Worm (Caenorhabditis elegans): ENCODE measurements around the gene oac-55.

The oac-55 gene

DNA sequence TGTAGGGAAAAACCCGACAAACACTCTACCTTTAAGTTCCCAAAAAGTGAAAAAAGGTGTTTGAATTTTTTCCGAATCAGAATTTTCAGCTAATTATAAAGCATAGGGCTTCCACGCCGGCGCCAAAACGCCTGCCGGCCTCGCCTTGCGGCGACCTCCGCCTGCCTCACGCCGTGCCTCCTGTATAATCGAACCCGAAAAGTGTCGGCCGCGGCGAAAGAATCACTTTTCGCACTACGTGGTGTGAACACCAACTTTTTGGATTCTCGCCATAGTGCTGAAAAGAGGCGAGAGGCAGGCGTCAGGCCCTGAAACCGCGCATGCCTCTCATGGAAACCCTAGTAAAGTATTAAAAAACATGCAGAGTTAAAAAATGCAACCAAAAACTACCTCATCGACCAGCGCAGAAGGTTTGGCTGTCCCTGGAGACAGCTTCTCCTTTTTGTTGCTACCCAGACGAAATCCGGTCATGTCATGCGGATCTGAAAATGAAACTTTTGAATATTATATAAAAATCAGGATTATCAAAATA is 45.4 kb upstream of the oac-55 start, which contains the start of gene nrsn-1:
Gene nrsn-1, minus strand, starts transcription at position 482 of the 532 bp plus-strand sequence.
- TF ChIP-seq pqm-1 (tag; optimal IDR thresholded peaks at IDR 0.05) (no peak), ceh-82 (tag; optimal IDR thresholded peaks at IDR 0.05) (no peak), egl-5 (tag; optimal IDR thresholded peaks at IDR 0.05) (no peak), ama-1 (optimal IDR thresholded peaks at IDR 0.05) (no peak), mdl-1 (tag; optimal IDR thresholded peaks at IDR 0.05) (no peak), fos-1 (tag; optimal IDR thresholded peaks at IDR 0.05) (no peak), ZK546.5 (tag; optimal IDR thresholded peaks at IDR 0.05) (no peak), ceh-28 (tag; optimal IDR thresholded peaks at IDR 0.05) (no peak), snpc-4 (tag; optimal IDR thresholded peaks at IDR 0.05) (no peak), nhr-12 (tag; optimal IDR thresholded peaks at IDR 0.05) (no peak), daf-12 (tag; optimal IDR thresholded peaks at IDR 0.05) (no peak), aly-2 (tag; optimal IDR thresholded peaks at IDR 0.05) (no peak), nfya-1 (tag; optimal IDR thresholded peaks at IDR 0.05; ENCODE audit: insufficient read depth) (no peak), nhr-11 (tag; optimal IDR thresholded peaks at IDR 0.05) (no peak), elt-3 (tag; optimal IDR thresholded peaks at IDR 0.05) (no peak), egl-27 (tag; optimal IDR thresholded peaks at IDR 0.05) (no peak), mml-1 (tag; optimal IDR thresholded peaks at IDR 0.05) (no peak), lin-15B (tag; optimal IDR thresholded peaks at IDR 0.05) (no peak), sea-2 (GFP tag; optimal IDR thresholded peaks at IDR 0.05) (no peak), jun-1 (tag; optimal IDR thresholded peaks at IDR 0.05) (no peak)

DNA sequence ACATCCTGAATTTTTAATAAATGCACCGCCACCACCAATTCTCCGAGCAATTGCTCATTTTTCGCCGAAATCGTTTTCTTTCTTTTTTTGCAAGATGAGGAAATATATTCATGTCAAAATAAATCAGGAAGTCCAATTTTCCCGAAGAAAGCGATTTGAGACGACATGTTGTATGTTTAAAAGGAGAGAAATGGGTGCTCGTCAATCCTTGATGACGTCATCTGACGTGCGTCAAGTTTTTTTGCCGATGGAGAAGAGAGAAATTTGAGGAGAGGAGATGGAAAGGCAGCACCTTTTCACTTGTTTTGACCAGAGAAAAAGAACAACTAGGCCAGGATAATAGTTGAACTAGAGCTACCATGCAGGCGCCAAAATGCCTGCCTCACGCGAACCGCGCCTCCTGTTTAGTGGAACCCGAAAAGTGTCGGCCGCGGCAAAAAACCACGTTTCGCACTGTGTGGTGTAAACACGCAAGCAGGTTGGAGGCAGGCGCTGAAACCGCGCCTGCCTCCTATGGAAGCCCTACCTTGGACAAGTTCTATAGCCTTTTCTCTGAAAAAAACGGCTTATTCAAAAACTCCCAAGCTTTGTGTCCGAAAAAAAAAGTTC is 44.6 kb upstream of the oac-55 start:
- TF ChIP-seq ama-1 (optimal IDR thresholded peaks at IDR 0.05): peak; percentile 25
- no peak for TF ChIP-seq ceh-9 (tag; optimal IDR thresholded peaks at IDR 0.05)
- peak; percentile 88 for TF ChIP-seq fkh-10 (GFP tag; optimal IDR thresholded peaks at IDR 0.05)
- TF ChIP-seq lin-15B (tag; optimal IDR thresholded peaks at IDR 0.05): no peak
- no peak for TF ChIP-seq nhr-76 (tag; optimal IDR thresholded peaks at IDR 0.05)
- TF ChIP-seq ceh-28 (tag; optimal IDR thresholded peaks at IDR 0.05): no peak
- no peak for TF ChIP-seq hmg-11 (tag; optimal IDR thresholded peaks at IDR 0.05)
- TF ChIP-seq lin-39 (tag; optimal IDR thresholded peaks at IDR 0.05): peak; percentile 59
- TF ChIP-seq fos-1 (tag; optimal IDR thresholded peaks at IDR 0.05): no peak
- no peak for TF ChIP-seq sea-2 (GFP tag; optimal IDR thresholded peaks at IDR 0.05)
- peak; percentile 72 for TF ChIP-seq nfya-1 (tag; optimal IDR thresholded peaks at IDR 0.05; ENCODE audit: insufficient read depth)
- TF ChIP-seq mml-1 (tag; optimal IDR thresholded peaks at IDR 0.05): no peak
- TF ChIP-seq nhr-67 (tag; optimal IDR thresholded peaks at IDR 0.05): no peak
- no peak for TF ChIP-seq nhr-43 (tag; optimal IDR thresholded peaks at IDR 0.05; ENCODE audit: poor library complexity, severe bottlenecking)
- TF ChIP-seq egl-5 (tag; optimal IDR thresholded peaks at IDR 0.05): no peak
- TF ChIP-seq aly-2 (tag; optimal IDR thresholded peaks at IDR 0.05): no peak
- TF ChIP-seq eor-1 (tag; optimal IDR thresholded peaks at IDR 0.05): no peak
- no peak for TF ChIP-seq ztf-4 (tag; optimal IDR thresholded peaks at IDR 0.05)
- TF ChIP-seq unc-62 (GFP tag; optimal IDR thresholded peaks at IDR 0.05): peak; percentile 91
- no peak for TF ChIP-seq elt-2 (tag; optimal IDR thresholded peaks at IDR 0.05)

DNA sequence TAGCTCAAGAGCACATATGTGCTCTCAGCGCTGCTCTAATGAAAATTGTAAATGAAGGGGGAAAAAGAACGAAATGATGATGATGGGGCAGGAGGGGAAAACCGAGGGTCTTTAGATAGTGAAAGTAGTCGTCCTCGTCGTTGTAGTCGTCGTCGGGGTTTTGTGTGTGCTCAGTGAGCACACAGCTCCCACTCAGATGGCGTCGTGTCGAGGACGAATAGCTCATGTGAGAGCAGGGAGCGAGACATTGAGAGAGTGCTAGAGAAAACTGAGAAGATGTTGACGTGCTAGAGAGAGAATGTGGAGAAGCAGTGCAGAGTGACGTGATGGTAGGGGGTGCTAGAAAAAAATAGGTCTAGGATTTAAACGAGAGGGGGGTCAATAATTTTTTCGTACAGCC is 43.2 kb upstream of the oac-55 start:
- no peak for TF ChIP-seq nhr-67 (tag; optimal IDR thresholded peaks at IDR 0.05)
- TF ChIP-seq lin-15B (tag; optimal IDR thresholded peaks at IDR 0.05): peak; percentile 16
- peak; percentile 29 for TF ChIP-seq ama-1 (optimal IDR thresholded peaks at IDR 0.05)
- TF ChIP-seq snpc-4 (tag; optimal IDR thresholded peaks at IDR 0.05): peak; percentile 32
- TF ChIP-seq mdl-1 (tag; optimal IDR thresholded peaks at IDR 0.05): no peak
- TF ChIP-seq lin-39 (tag; optimal IDR thresholded peaks at IDR 0.05): peak; percentile 86
- TF ChIP-seq skn-1 (tag; optimal IDR thresholded peaks at IDR 0.05): no peak
- TF ChIP-seq eor-1 (tag; optimal IDR thresholded peaks at IDR 0.05): no peak
- TF ChIP-seq hmg-11 (tag; optimal IDR thresholded peaks at IDR 0.05): peak; percentile 2
- peak; percentile 60 for TF ChIP-seq fkh-10 (GFP tag; optimal IDR thresholded peaks at IDR 0.05)
- peak; percentile 71 for TF ChIP-seq nfya-1 (tag; optimal IDR thresholded peaks at IDR 0.05; ENCODE audit: insufficient read depth)

DNA sequence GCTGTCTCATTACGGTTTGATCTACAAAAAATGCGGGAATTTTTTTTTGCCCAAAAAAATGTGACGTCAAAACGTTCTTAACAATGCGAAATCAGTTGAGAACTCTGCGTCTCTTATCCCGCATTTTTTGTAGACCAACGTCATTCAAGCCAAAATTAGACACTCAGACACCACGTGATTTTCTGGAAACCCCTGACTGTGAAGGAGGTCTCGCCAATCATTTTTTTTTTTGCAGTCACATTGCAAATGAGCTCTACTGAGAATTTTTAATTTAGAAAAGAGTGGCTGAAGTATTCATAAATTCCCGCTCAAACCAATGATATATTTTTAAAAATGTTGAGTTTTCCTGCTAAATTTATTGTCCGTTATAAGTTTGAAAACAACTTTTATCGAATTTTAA is 42.4 kb upstream of the oac-55 start:
- no peak for TF ChIP-seq mml-1 (tag; optimal IDR thresholded peaks at IDR 0.05)
- TF ChIP-seq nhr-77 (tag; optimal IDR thresholded peaks at IDR 0.05): no peak
- no peak for TF ChIP-seq pha-4 (tag; optimal IDR thresholded peaks at IDR 0.05)
- TF ChIP-seq hmg-11 (tag; optimal IDR thresholded peaks at IDR 0.05): no peak
- no peak for TF ChIP-seq nhr-67 (tag; optimal IDR thresholded peaks at IDR 0.05)
- TF ChIP-seq nhr-43 (tag; optimal IDR thresholded peaks at IDR 0.05; ENCODE audit: poor library complexity, severe bottlenecking): no peak
- TF ChIP-seq fkh-2 (tag; optimal IDR thresholded peaks at IDR 0.05): no peak
- TF ChIP-seq ztf-4 (tag; optimal IDR thresholded peaks at IDR 0.05): no peak
- no peak for TF ChIP-seq nfya-1 (tag; optimal IDR thresholded peaks at IDR 0.05; ENCODE audit: insufficient read depth)
- TF ChIP-seq tbx-2 (tag; optimal IDR thresholded peaks at IDR 0.05): no peak
- TF ChIP-seq nhr-25 (tag; optimal IDR thresholded peaks at IDR 0.05): no peak

All from whole organism, L3 larva.